In the genomic region with DNA sequence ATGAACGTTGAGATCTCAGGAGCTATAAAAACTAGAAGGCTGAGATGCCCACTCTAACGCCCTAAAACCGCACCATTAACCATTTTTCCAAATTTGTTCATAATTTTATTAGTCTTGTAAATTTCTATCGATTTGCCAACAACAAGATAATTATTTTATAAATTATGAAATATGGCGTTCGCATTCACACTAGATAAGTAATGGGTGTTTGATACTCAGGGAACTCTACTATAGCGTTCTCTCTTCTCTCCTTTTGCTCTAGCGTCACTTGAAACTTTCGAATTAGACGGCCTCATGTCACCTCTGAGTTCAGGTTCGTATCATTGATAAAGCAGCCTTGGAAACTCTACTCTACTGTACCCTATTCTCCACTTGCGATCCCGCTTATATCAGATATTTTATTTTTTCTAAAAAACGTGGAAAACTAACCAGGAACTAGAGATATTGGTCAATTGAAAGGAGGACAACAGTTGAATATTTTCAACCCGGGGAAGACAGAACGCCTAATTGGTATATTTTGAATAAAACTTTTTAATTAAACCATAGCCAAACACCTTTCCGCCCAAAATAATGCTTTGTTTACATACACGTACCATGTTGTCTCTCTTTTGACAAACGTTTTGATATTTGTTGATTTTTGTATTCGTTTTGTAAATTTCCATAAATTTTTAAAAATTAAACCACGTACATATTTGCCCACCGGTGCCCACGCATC, we compare ENCODE assay signal across 1 fruit fly cellular context.
TF ChIP-seq lines count a peak whose summit lies in the region.

No protein-coding gene starts in this region.

TF ChIP-seq in whole organism, embryonic, 481 proteins besides CTCF, POLR2A, EP300 and RAD21 (continued from another document):
- peak; percentile 31 for TF ChIP-seq hkb (optimal IDR thresholded peaks at IDR 0.05; lab: Kevin White, UChicago)
- peak; percentile 20; the same call in 1 of the 2 replicates for TF ChIP-seq hkb (GFP tag; IDR thresholded peaks at IDR 0.05; lab: Robert Waterston, UW)
- peak; percentile 4 for TF ChIP-seq CoRest (tag; optimal IDR thresholded peaks at IDR 0.05; lab: Kevin White, UChicago)
- TF ChIP-seq Hr51 (GFP tag; optimal IDR thresholded peaks at IDR 0.05; lab: Kevin White, UChicago) = no peak
- TF ChIP-seq dm (GFP tag; optimal IDR thresholded peaks at IDR 0.05; lab: Kevin White, UChicago) = peak; percentile 14
- TF ChIP-seq CG17361 (GFP tag; IDR thresholded peaks at IDR 0.05; lab: Robert Waterston, UW) = 0 out of 3 replicates have a peak, but pooled peaks have one; percentile 14
- TF ChIP-seq BEAF-32 (GFP tag; optimal IDR thresholded peaks at IDR 0.05; lab: Kevin White, UChicago) = no peak
- TF ChIP-seq Ets97D (GFP tag; optimal IDR thresholded peaks at IDR 0.05; lab: Kevin White, UChicago) = peak; percentile 11
- TF ChIP-seq Dp (GFP tag; optimal IDR thresholded peaks at IDR 0.05; lab: Kevin White, UChicago) = peak; percentile 14
- peak; percentile 31 for TF ChIP-seq ERR (GFP tag; optimal IDR thresholded peaks at IDR 0.05; lab: Kevin White, UChicago)
- TF ChIP-seq CG6689 (GFP tag; IDR thresholded peaks at IDR 0.05; lab: Robert Waterston, UW) = peak; percentile 50
- no peak for TF ChIP-seq eyg (GFP tag; optimal IDR thresholded peaks at IDR 0.05; lab: Kevin White, UChicago)
- no peak for TF ChIP-seq oc (tag; optimal IDR thresholded peaks at IDR 0.05; lab: Kevin White, UChicago)
- peak; percentile 9 for TF ChIP-seq D19A (tag; optimal IDR thresholded peaks at IDR 0.05; lab: Kevin White, UChicago)
- peak; percentile 4 for TF ChIP-seq Xbp1 (GFP tag; optimal IDR thresholded peaks at IDR 0.05; lab: Kevin White, UChicago)
- TF ChIP-seq Adf1 (GFP tag; IDR thresholded peaks at IDR 0.05; lab: Robert Waterston, UW) = no peak
- TF ChIP-seq jigr1 (GFP tag; IDR thresholded peaks at IDR 0.05; lab: Robert Waterston, UW) = no peak
- TF ChIP-seq pita (GFP tag; optimal IDR thresholded peaks at IDR 0.05; lab: Kevin White, UChicago) = peak; percentile 69
- TF ChIP-seq Trl (optimal IDR thresholded peaks at IDR 0.05; lab: Kevin White, UChicago) = peak; percentile 27 to 31
- TF ChIP-seq Trl (GFP tag; optimal IDR thresholded peaks at IDR 0.05; lab: Kevin White, UChicago) = no peak
